Fruit fly (Drosophila melanogaster) whole organism, embryonic: ENCODE results near the gene Sce.

ENCODE experiments used
- Bgb ChIP-seq: fragments of 200-800 bp; sonication (Bioruptor generic); IDR thresholded peaks from 2 replicates; pipeline ENCODE4 v1.3.6; 2022; ENCODE audit warnings: missing biosample characterization, missing genetic modification characterization; ENCODE audit not compliant: partially characterized antibody
- Bteb2 ChIP-seq: fragments of 200-800 bp; sonication (Bioruptor generic); optimal IDR thresholded peaks from 2 replicates; lab custom pipeline; 2016; ENCODE audit warnings: missing biosample characterization, missing genetic modification characterization
- CG10565 ChIP-seq: fragments of 200-800 bp; sonication (Bioruptor generic); optimal IDR thresholded peaks from 3 replicates; lab custom pipeline; 2016; ENCODE audit warnings: missing biosample characterization, mild to moderate bottlenecking, missing genetic modification characterization
- CG10654 ChIP-seq: fragments of 200-800 bp; sonication (Bioruptor generic); optimal IDR thresholded peaks from 2 replicates; lab custom pipeline; 2016; ENCODE audit warnings: missing biosample characterization, missing genetic modification characterization
- CG11093 ChIP-seq: fragments of 200-800 bp; sonication (Bioruptor generic); IDR thresholded peaks from 3 replicates; pipeline ENCODE4 v1.3.6; 2022; ENCODE audit warnings: missing biosample characterization, missing genetic modification characterization
- CG12155 ChIP-seq: fragments of 200-800 bp; sonication (Bioruptor generic); optimal IDR thresholded peaks from 3 replicates; lab custom pipeline; 2016; ENCODE audit warnings: missing biosample characterization, missing genetic modification characterization
- CG12769 ChIP-seq: fragments of 200-800 bp; sonication (Bioruptor generic); optimal IDR thresholded peaks from 2 replicates; lab custom pipeline; 2019; ENCODE audit warnings: missing biosample characterization, mild to moderate bottlenecking, missing genetic modification characterization, moderate library complexity
- CG13296 ChIP-seq: fragments of 200-800 bp; sonication (Bioruptor generic); optimal IDR thresholded peaks from 3 replicates; lab custom pipeline; 2018; ENCODE audit warnings: missing biosample characterization, mild to moderate bottlenecking, missing genetic modification characterization
- CG13894 ChIP-seq: fragments of 200-800 bp; sonication (Bioruptor generic); optimal IDR thresholded peaks from 3 replicates; lab custom pipeline; 2018; ENCODE audit warnings: missing biosample characterization, mild to moderate bottlenecking, missing genetic modification characterization, moderate library complexity
- CG15269 ChIP-seq: fragments of 200-800 bp; sonication (Bioruptor generic); optimal IDR thresholded peaks from 2 replicates; lab custom pipeline; 2018; ENCODE audit warnings: missing biosample characterization, mild to moderate bottlenecking, missing genetic modification characterization, moderate library complexity
- CG16815 ChIP-seq: fragments of 200-800 bp; sonication (Bioruptor generic); optimal IDR thresholded peaks from 3 replicates; lab custom pipeline; 2017; ENCODE audit warnings: missing biosample characterization, mild to moderate bottlenecking, missing genetic modification characterization
- CG2875 ChIP-seq: fragments of 200-800 bp; sonication (Bioruptor generic); optimal IDR thresholded peaks from 2 replicates; lab custom pipeline; 2017; ENCODE audit warnings: missing biosample characterization, mild to moderate bottlenecking, missing genetic modification characterization, missing genetic modification reagents
- CG2889 ChIP-seq: fragments of 200-800 bp; sonication (Bioruptor generic); IDR thresholded peaks from 3 replicates; pipeline ENCODE4 v1.3.6; 2022; ENCODE audit warnings: missing biosample characterization, missing genetic modification characterization
- CG33557 ChIP-seq: fragments of 200-800 bp; sonication (Bioruptor generic); optimal IDR thresholded peaks from 2 replicates; lab custom pipeline; 2019; ENCODE audit warnings: missing biosample characterization, mild to moderate bottlenecking, missing genetic modification characterization, moderate library complexity
- CG3407 ChIP-seq: fragments of 200-800 bp; sonication (Bioruptor generic); optimal IDR thresholded peaks from 2 replicates; lab custom pipeline; 2018; ENCODE audit warnings: missing biosample characterization, mild to moderate bottlenecking, missing genetic modification characterization
- CG34422 ChIP-seq: fragments of 200-800 bp; sonication (Bioruptor generic); IDR thresholded peaks from 3 replicates; pipeline ENCODE4 v1.3.6; 2022; ENCODE audit warnings: missing biosample characterization, missing genetic modification characterization
- CG3838 ChIP-seq: fragments of 200-800 bp; sonication (Bioruptor generic); optimal IDR thresholded peaks from 3 replicates; lab custom pipeline; 2016; ENCODE audit warnings: missing biosample characterization, missing genetic modification characterization
- CG4282 ChIP-seq: fragments of 200-800 bp; sonication (Bioruptor generic); optimal IDR thresholded peaks from 2 replicates; lab custom pipeline; 2016; ENCODE audit warnings: missing biosample characterization, missing genetic modification characterization
- CG4328 ChIP-seq: fragments of 200-800 bp; sonication (Bioruptor generic); optimal IDR thresholded peaks from 3 replicates; lab custom pipeline; 2017; ENCODE audit warnings: missing biosample characterization, missing genetic modification reagents, missing genetic modification characterization
- CG43689 ChIP-seq: fragments of 200-800 bp; sonication (Bioruptor generic); IDR thresholded peaks from 2 replicates; pipeline ENCODE4 v1.3.6; 2022; ENCODE audit warnings: missing biosample characterization, missing genetic modification characterization
- CG4820 ChIP-seq: fragments of 200-800 bp; sonication (Bioruptor generic); optimal IDR thresholded peaks from 3 replicates; lab custom pipeline; 2016; ENCODE audit warnings: missing biosample characterization, missing genetic modification characterization
- CG4854 ChIP-seq: fragments of 200-800 bp; sonication (Bioruptor generic); optimal IDR thresholded peaks from 2 replicates; lab custom pipeline; 2016; ENCODE audit warnings: missing biosample characterization, missing genetic modification characterization, inconsistent platforms
- CG6765 ChIP-seq: fragments of 200-800 bp; sonication (Bioruptor generic); optimal IDR thresholded peaks from 3 replicates; lab custom pipeline; 2017; ENCODE audit warnings: missing biosample characterization, mild to moderate bottlenecking, missing genetic modification characterization
- CG6791 ChIP-seq: fragments of 200-800 bp; sonication (Bioruptor generic); IDR thresholded peaks from 3 replicates; pipeline ENCODE4 v1.3.6; 2022; ENCODE audit warnings: missing biosample characterization, missing genetic modification characterization; ENCODE audit not compliant: partially characterized antibody
- CG7372 ChIP-seq: fragments of 200-800 bp; sonication (Bioruptor generic); IDR thresholded peaks from 2 replicates; pipeline ENCODE4 v1.3.6; 2022; ENCODE audit warnings: missing biosample characterization, missing genetic modification characterization
- D19A ChIP-seq: fragments of 200-800 bp; optimal IDR thresholded peaks from 3 replicates; lab custom pipeline; 2019; ENCODE audit warnings: missing biosample characterization, mild to moderate bottlenecking, missing genetic modification characterization, moderate library complexity
- Dll ChIP-seq: fragments of 200-800 bp; sonication (Bioruptor generic); IDR thresholded peaks from 4 replicates; pipeline ENCODE4 v1.3.6; 2022; ENCODE audit warnings: missing biosample characterization, missing genetic modification characterization; ENCODE audit not compliant: partially characterized antibody
- Jarid2 ChIP-seq: fragments of 200-800 bp; sonication (Bioruptor generic); optimal IDR thresholded peaks from 3 replicates; lab custom pipeline; 2017; ENCODE audit warnings: mild to moderate bottlenecking, missing biosample characterization, missing genetic modification reagents, missing genetic modification characterization
- Kr ChIP-seq: fragments of 200-800 bp; sonication (Bioruptor generic); optimal IDR thresholded peaks from 2 replicates; lab custom pipeline; 2017; ENCODE audit warnings: missing biosample characterization, mild to moderate bottlenecking, missing genetic modification characterization
- Sry-δ ChIP-seq: fragments of 200-800 bp; sonication (Bioruptor generic); optimal IDR thresholded peaks from 2 replicates; lab custom pipeline; 2016; ENCODE audit warnings: missing biosample characterization, missing genetic modification characterization
- corto ChIP-seq: fragments of 200-800 bp; sonication (Bioruptor generic); optimal IDR thresholded peaks from 2 replicates; lab custom pipeline; 2016; ENCODE audit warnings: missing biosample characterization, mild to moderate bottlenecking, missing genetic modification characterization, moderate library complexity
- crc ChIP-seq: fragments of 200-800 bp; sonication (Bioruptor generic); optimal IDR thresholded peaks from 2 replicates; lab custom pipeline; 2016; ENCODE audit warnings: missing biosample characterization, missing genetic modification characterization
- dmrt99B ChIP-seq: fragments of 200-800 bp; sonication (Bioruptor generic); optimal IDR thresholded peaks from 2 replicates; lab custom pipeline; 2018; ENCODE audit warnings: missing biosample characterization, mild to moderate bottlenecking, missing genetic modification characterization, moderate library complexity
- eyg ChIP-seq: fragments of 200-800 bp; sonication (Bioruptor generic); optimal IDR thresholded peaks from 3 replicates; lab custom pipeline; 2016; ENCODE audit warnings: missing biosample characterization, missing genetic modification characterization
- fd96Cb ChIP-seq: fragments of 200-800 bp; sonication (Bioruptor generic); optimal IDR thresholded peaks from 2 replicates; lab custom pipeline; 2018; ENCODE audit warnings: missing biosample characterization, mild to moderate bottlenecking, missing genetic modification characterization, moderate library complexity
- gem ChIP-seq: fragments of 200-800 bp; sonication (Bioruptor generic); optimal IDR thresholded peaks from 2 replicates; lab custom pipeline; 2019; ENCODE audit warnings: missing biosample characterization, mild to moderate bottlenecking, missing genetic modification characterization, moderate library complexity
- gsb-n ChIP-seq: fragments of 200-800 bp; sonication (Bioruptor generic); optimal IDR thresholded peaks from 3 replicates; lab custom pipeline; 2018; ENCODE audit warnings: missing biosample characterization, mild to moderate bottlenecking, missing genetic modification characterization
- gt ChIP-seq: fragments of 200-800 bp; sonication (Bioruptor generic); IDR thresholded peaks from 2 replicates; pipeline ENCODE4 v1.3.6; 2022; ENCODE audit warnings: missing biosample characterization, missing genetic modification characterization
- h ChIP-seq: fragments of >200 bp; optimal IDR thresholded peaks from 2 replicates; lab custom pipeline; 2017
- ham ChIP-seq: fragments of 200-800 bp; sonication (Bioruptor generic); IDR thresholded peaks from 2 replicates; pipeline ENCODE4 v1.3.6; 2022; ENCODE audit warnings: missing biosample characterization, missing genetic modification characterization
- jing ChIP-seq: fragments of 200-800 bp; sonication (Bioruptor generic); optimal IDR thresholded peaks from 2 replicates; lab custom pipeline; 2018; ENCODE audit warnings: missing biosample characterization, mild to moderate bottlenecking, missing genetic modification characterization
- klu ChIP-seq: fragments of 200-800 bp; sonication (Bioruptor generic); IDR thresholded peaks from 2 replicates; pipeline ENCODE4 v1.3.6; 2022; ENCODE audit warnings: missing biosample characterization, missing genetic modification characterization
- lbe ChIP-seq: fragments of 200-800 bp; sonication (Bioruptor generic); optimal IDR thresholded peaks from 2 replicates; lab custom pipeline; 2016; ENCODE audit warnings: missing biosample characterization, mild to moderate bottlenecking, missing genetic modification characterization
- lmd ChIP-seq: fragments of 200-800 bp; sonication (Bioruptor generic); IDR thresholded peaks from 2 replicates; pipeline ENCODE4 v1.3.6; 2022; ENCODE audit warnings: missing biosample characterization, missing genetic modification characterization
- nau ChIP-seq: fragments of 200-800 bp; sonication (Bioruptor generic); optimal IDR thresholded peaks from 3 replicates; lab custom pipeline; 2017; ENCODE audit warnings: missing biosample characterization, mild to moderate bottlenecking, missing genetic modification characterization, missing genetic modification reagents
- otp ChIP-seq: fragments of 200-800 bp; sonication (Bioruptor generic); IDR thresholded peaks from 3 replicates; pipeline ENCODE4, ENCODE4 v1.3.6; 2022; ENCODE audit warnings: missing biosample characterization, missing genetic modification characterization
- sens-2 ChIP-seq: fragments of 200-800 bp; sonication (Bioruptor generic); IDR thresholded peaks from 2 replicates; pipeline ENCODE4 v1.3.6; 2022; ENCODE audit warnings: missing biosample characterization, missing genetic modification characterization
- shn ChIP-seq: fragments of 200-800 bp; sonication (Bioruptor generic); optimal IDR thresholded peaks from 3 replicates; lab custom pipeline; 2016; ENCODE audit warnings: missing biosample characterization, missing genetic modification characterization
- so ChIP-seq: fragments of 200-800 bp; sonication (Bioruptor generic); IDR thresholded peaks from 3 replicates; pipeline ENCODE4 v1.3.6; 2022; ENCODE audit warnings: missing biosample characterization, missing genetic modification characterization
- vfl ChIP-seq: fragments of 200-800 bp; sonication (Bioruptor generic); optimal IDR thresholded peaks from 2 replicates; lab custom pipeline; 2016; ENCODE audit warnings: missing biosample characterization, missing genetic modification characterization

The Sce gene

DNA sequence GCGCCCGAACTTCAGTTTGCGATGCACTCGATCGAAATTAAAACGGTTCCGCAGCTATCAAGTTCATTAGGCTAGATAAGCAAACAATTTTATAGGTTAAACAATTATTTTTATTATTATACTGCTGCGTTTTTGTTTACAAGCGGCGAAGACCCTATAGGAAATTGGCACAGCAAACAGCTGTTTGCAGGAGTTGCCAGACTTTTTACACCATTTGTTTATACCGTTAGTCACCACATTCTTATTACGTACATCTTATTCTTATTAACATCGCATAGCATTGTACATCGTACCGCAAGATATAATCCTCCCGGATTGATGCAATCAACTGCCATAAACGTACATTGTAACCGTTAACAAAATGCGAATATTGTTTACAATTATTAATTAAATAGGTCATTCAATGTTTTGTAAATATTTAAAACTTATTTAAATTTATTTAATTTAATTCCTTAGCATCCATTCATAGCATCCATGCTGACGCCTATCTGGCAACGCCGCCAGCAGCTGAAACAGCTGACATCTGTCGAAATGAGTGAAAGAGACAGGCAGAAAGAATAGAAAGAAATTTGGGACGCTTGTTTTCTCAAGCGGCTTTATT, 24.9 kb upstream of the Sce start, which contains the start of the genes CROT and CG12877 (continued):
- peak; percentile 72 for TF ChIP-seq CG10654
- TF ChIP-seq vfl, result peak; percentile 41
- peak; percentile 75 for TF ChIP-seq fd96Cb (tag; lab: Kevin White, UChicago)
- TF ChIP-seq CG3407 (GFP tag; lab: Kevin White, UChicago), result peak; percentile 43
- TF ChIP-seq CG34422 (GFP tag; lab: Robert Waterston, UW), result peak; percentile 18
- TF ChIP-seq Bteb2 (GFP tag; lab: Kevin White, UChicago), result peak; percentile 36
- peak; percentile 60 for TF ChIP-seq CG13296 (GFP tag; lab: Kevin White, UChicago)
- TF ChIP-seq gsb-n (tag; lab: Kevin White, UChicago), result peak; percentile 77
- no peak for TF ChIP-seq Kr
- peak; percentile 36 for TF ChIP-seq CG13894 (tag; lab: Kevin White, UChicago)
- peak; percentile 78 for TF ChIP-seq CG15269 (tag; lab: Kevin White, UChicago)
- peak; percentile 75 for TF ChIP-seq CG4820 (GFP tag; lab: Kevin White, UChicago)
- TF ChIP-seq eyg, result no peak
- TF ChIP-seq CG4328 (GFP tag; lab: Kevin White, UChicago), result peak; percentile 54
- TF ChIP-seq klu (GFP tag; lab: Robert Waterston, UW), result peak; percentile 74; the same call in 1 of the 2 replicates
- peak; percentile 88 for TF ChIP-seq gem (tag; lab: Kevin White, UChicago)
- TF ChIP-seq CG6765 (GFP tag; lab: Kevin White, UChicago), result peak; percentile 27
- TF ChIP-seq CG12769 (tag; lab: Kevin White, UChicago), result peak; percentile 11
- no peak for TF ChIP-seq CG6791 (GFP tag; lab: Robert Waterston, UW)
- TF ChIP-seq CG33557, result peak; percentile 61
- TF ChIP-seq CG10565 (GFP tag; lab: Kevin White, UChicago), result no peak
- peak; percentile 71 for TF ChIP-seq CG2889 (GFP tag; lab: Robert Waterston, UW)
- peak; percentile 78 for TF ChIP-seq dmrt99B
- no peak for TF ChIP-seq Bgb (GFP tag; lab: Robert Waterston, UW)
- peak; percentile 16 for TF ChIP-seq CG4854 (GFP tag; lab: Kevin White, UChicago)
- peak; percentile 29 for TF ChIP-seq CG2875 (GFP tag; lab: Kevin White, UChicago)
- peak; percentile 62 for TF ChIP-seq CG7372 (GFP tag; lab: Robert Waterston, UW)
- no peak for TF ChIP-seq gt (GFP tag; lab: Robert Waterston, UW)
- TF ChIP-seq CG11093 (GFP tag; lab: Robert Waterston, UW), result peak; percentile 30; the same call in 2 of the 3 replicates
- peak; percentile 39 for TF ChIP-seq shn
- TF ChIP-seq CG4282, result no peak
- peak; percentile 85 for TF ChIP-seq CG12155 (GFP tag; lab: Kevin White, UChicago)
- peak; percentile 63 for TF ChIP-seq D19A (tag; lab: Kevin White, UChicago)
- TF ChIP-seq crc (GFP tag; lab: Kevin White, UChicago), result no peak
- no peak for TF ChIP-seq CG43689 (GFP tag; lab: Robert Waterston, UW)
- peak; percentile 56 for TF ChIP-seq jing (GFP tag; lab: Kevin White, UChicago)
- TF ChIP-seq CG16815 (GFP tag; lab: Kevin White, UChicago), result peak; percentile 73
- peak; percentile 67; the same call in 1 of the 3 replicates for TF ChIP-seq so
- no peak for TF ChIP-seq h (lab: Kevin White, UChicago)
- no peak for TF ChIP-seq nau (GFP tag; lab: Kevin White, UChicago)
- TF ChIP-seq ham (GFP tag; lab: Robert Waterston, UW), result no peak
- TF ChIP-seq sens-2 (GFP tag; lab: Robert Waterston, UW), result 0 out of 2 replicates have a peak, but pooled peaks have one; percentile 27
- TF ChIP-seq lmd (GFP tag; lab: Robert Waterston, UW), result peak; percentile 85
- TF ChIP-seq Dll, result peak; percentile 37; the same call in 2 of the 4 replicates
- TF ChIP-seq CG3838, result peak; percentile 25
- peak; percentile 4 for TF ChIP-seq corto (GFP tag; lab: Kevin White, UChicago)
- peak; percentile 8 for TF ChIP-seq Jarid2 (GFP tag; lab: Kevin White, UChicago)
- no peak for TF ChIP-seq Sry-δ (GFP tag; lab: Kevin White, UChicago)
- 0 out of 3 replicates have a peak, but pooled peaks have one; percentile 53 for TF ChIP-seq otp (GFP tag; lab: Robert Waterston, UW)
- TF ChIP-seq lbe (GFP tag; lab: Kevin White, UChicago), result peak; percentile 71
